Fruit fly (Drosophila melanogaster) whole organism, embryonic: ENCODE measurements around the gene Ndfip.
A peak's percentile ranks its signal among the peaks of the same experiment; 100 is the strongest.

Source experiments
- Adf1 ChIP-seq: fragments of 200-800 bp; sonication (Bioruptor generic); IDR thresholded peaks from 2 replicates; pipeline ENCODE4 v1.3.6; 2022; ENCODE audit warnings: missing biosample characterization, missing genetic modification characterization
- Atf6 ChIP-seq: fragments of 200-800 bp; sonication (Bioruptor generic); IDR thresholded peaks from 2 replicates; pipeline ENCODE4 v1.3.6; 2022; ENCODE audit warnings: missing biosample characterization, missing genetic modification characterization
- Awh ChIP-seq: fragments of 200-800 bp; sonication (Bioruptor generic); IDR thresholded peaks from 2 replicates; pipeline ENCODE4, ENCODE4 v1.3.6; 2022; ENCODE audit warnings: missing biosample characterization, missing genetic modification characterization
- B-H2 ChIP-seq: fragments of 200-800 bp; sonication (Bioruptor generic); optimal IDR thresholded peaks from 2 replicates; lab custom pipeline; 2018; ENCODE audit warnings: missing biosample characterization, mild to moderate bottlenecking, missing genetic modification characterization
- CG11093 ChIP-seq: fragments of 200-800 bp; sonication (Bioruptor generic); IDR thresholded peaks from 3 replicates; pipeline ENCODE4 v1.3.6; 2022; ENCODE audit warnings: missing biosample characterization, missing genetic modification characterization
- CG12769 ChIP-seq: fragments of 200-800 bp; sonication (Bioruptor generic); optimal IDR thresholded peaks from 2 replicates; lab custom pipeline; 2019; ENCODE audit warnings: missing biosample characterization, mild to moderate bottlenecking, missing genetic modification characterization, moderate library complexity
- CG13287 ChIP-seq: fragments of 200-800 bp; sonication (Bioruptor generic); IDR thresholded peaks from 2 replicates; pipeline ENCODE4 v1.3.6; 2022; ENCODE audit warnings: missing biosample characterization, missing genetic modification characterization; ENCODE audit not compliant: partially characterized antibody
- CG15011 ChIP-seq: fragments of 200-800 bp; sonication (Bioruptor generic); optimal IDR thresholded peaks from 3 replicates; lab custom pipeline; 2018; ENCODE audit warnings: missing biosample characterization, mild to moderate bottlenecking, missing genetic modification characterization
- CG15073 ChIP-seq: fragments of 200-800 bp; sonication (Bioruptor generic); optimal IDR thresholded peaks from 2 replicates; lab custom pipeline; 2016; ENCODE audit warnings: missing biosample characterization, missing genetic modification characterization
- CG15269 ChIP-seq: fragments of 200-800 bp; sonication (Bioruptor generic); optimal IDR thresholded peaks from 2 replicates; lab custom pipeline; 2018; ENCODE audit warnings: missing biosample characterization, mild to moderate bottlenecking, missing genetic modification characterization, moderate library complexity
- CG15514 ChIP-seq: fragments of 200-800 bp; sonication (Bioruptor generic); optimal IDR thresholded peaks from 3 replicates; lab custom pipeline; 2017; ENCODE audit warnings: missing biosample characterization, missing genetic modification characterization, mild to moderate bottlenecking, moderate library complexity, missing genetic modification reagents
- CG17361 ChIP-seq: fragments of 200-800 bp; sonication (Bioruptor generic); IDR thresholded peaks from 3 replicates; pipeline ENCODE4 v1.3.6; 2022; ENCODE audit warnings: missing biosample characterization, missing genetic modification characterization
- CG30431 ChIP-seq: fragments of 200-800 bp; sonication (Bioruptor generic); optimal IDR thresholded peaks from 2 replicates; lab custom pipeline; 2017; ENCODE audit warnings: missing biosample characterization, missing genetic modification characterization
- CG4404 ChIP-seq: fragments of 200-800 bp; sonication (Bioruptor generic); IDR thresholded peaks from 2 replicates; pipeline ENCODE4 v1.3.6; 2022; ENCODE audit warnings: missing biosample characterization, missing genetic modification characterization
- CG6272 ChIP-seq: fragments of 200-800 bp; sonication (Bioruptor generic); IDR thresholded peaks from 2 replicates; pipeline ENCODE4 v1.3.6; 2022; ENCODE audit warnings: missing biosample characterization, missing genetic modification characterization
- CG9609 ChIP-seq: fragments of 200-800 bp; sonication (Bioruptor generic); optimal IDR thresholded peaks from 3 replicates; lab custom pipeline; 2016; ENCODE audit warnings: missing biosample characterization, missing genetic modification characterization
- Chrac-16 ChIP-seq: fragments of 200-800 bp; sonication (Bioruptor generic); optimal IDR thresholded peaks from 3 replicates; lab custom pipeline; 2016; ENCODE audit warnings: missing biosample characterization, missing genetic modification characterization
- Dad ChIP-seq: fragments of 200-800 bp; sonication (Bioruptor generic); optimal IDR thresholded peaks from 3 replicates; lab custom pipeline; 2016; ENCODE audit warnings: missing biosample characterization, missing genetic modification characterization
- Dfd ChIP-seq, 2 experiments: fragments of >200 bp; optimal IDR thresholded peaks; 2 replicates each; lab custom pipeline; 2017; ENCODE audit warnings: missing biosample characterization in 2 of 2, missing genetic modification characterization in 2 of 2
- E2f2 ChIP-seq: fragments of 200-800 bp; sonication (Bioruptor generic); IDR thresholded peaks from 2 replicates; pipeline ENCODE4 v1.3.6; 2022; ENCODE audit warnings: missing biosample characterization, missing genetic modification characterization
- ERR ChIP-seq: fragments of 200-800 bp; sonication (Bioruptor generic); optimal IDR thresholded peaks from 2 replicates; lab custom pipeline; 2016; ENCODE audit warnings: missing biosample characterization, missing genetic modification characterization
- Fer2 ChIP-seq: fragments of 200-800 bp; sonication (Bioruptor generic); optimal IDR thresholded peaks from 2 replicates; lab custom pipeline; 2018; ENCODE audit warnings: missing biosample characterization, mild to moderate bottlenecking, missing genetic modification characterization, moderate library complexity
- HLHmδ ChIP-seq: fragments of 200-800 bp; sonication (Bioruptor generic); optimal IDR thresholded peaks from 2 replicates; lab custom pipeline; 2018; ENCODE audit warnings: missing biosample characterization, mild to moderate bottlenecking, missing genetic modification characterization, moderate library complexity
- HmgD ChIP-seq: fragments of 200-800 bp; sonication (Bioruptor generic); optimal IDR thresholded peaks from 3 replicates; lab custom pipeline; 2016; ENCODE audit warnings: missing biosample characterization, missing genetic modification characterization
- Jarid2 ChIP-seq: fragments of 200-800 bp; sonication (Bioruptor generic); optimal IDR thresholded peaks from 3 replicates; lab custom pipeline; 2017; ENCODE audit warnings: mild to moderate bottlenecking, missing biosample characterization, missing genetic modification reagents, missing genetic modification characterization
- Mes4 ChIP-seq: fragments of 200-800 bp; sonication (Bioruptor generic); optimal IDR thresholded peaks from 2 replicates; lab custom pipeline; 2016; ENCODE audit warnings: missing biosample characterization, missing genetic modification characterization
- Optix ChIP-seq: fragments of 200-800 bp; sonication (Bioruptor generic); IDR thresholded peaks from 3 replicates; pipeline ENCODE4 v1.3.6; 2022; ENCODE audit warnings: missing biosample characterization, missing genetic modification characterization
- Pdp1 ChIP-seq, 2 experiments: fragments of 200-800 bp; sonication (Bioruptor generic); optimal IDR thresholded peaks; 3 replicates each; lab custom pipeline; 2016; ENCODE audit warnings: missing biosample characterization in 2 of 2, missing genetic modification characterization in 2 of 2, mild to moderate bottlenecking in 1 of 2, moderate library complexity in 1 of 2
- Sin3A ChIP-seq: fragments of >200 bp; optimal IDR thresholded peaks from 2 replicates; lab custom pipeline; 2018
- Usf ChIP-seq: fragments of 200-800 bp; sonication (Bioruptor generic); optimal IDR thresholded peaks from 2 replicates; lab custom pipeline; 2017; ENCODE audit warnings: missing genotype, missing biosample characterization, missing genetic modification characterization
- Xbp1 ChIP-seq: fragments of 200-800 bp; sonication (Bioruptor generic); optimal IDR thresholded peaks from 3 replicates; lab custom pipeline; 2016; ENCODE audit warnings: missing biosample characterization, mild to moderate bottlenecking, missing genetic modification characterization
- croc ChIP-seq: fragments of 200-800 bp; sonication (Bioruptor generic); conservative IDR thresholded peaks from 3 replicates; pipeline ENCODE4 v1.3.6; 2022; ENCODE audit warnings: missing biosample characterization, missing genetic modification characterization
- disco-r ChIP-seq: fragments of 200-800 bp; sonication (Bioruptor generic); optimal IDR thresholded peaks from 2 replicates; lab custom pipeline; 2016; ENCODE audit warnings: missing biosample characterization, missing genetic modification characterization
- jigr1 ChIP-seq: fragments of 200-800 bp; sonication (Bioruptor generic); IDR thresholded peaks from 3 replicates; pipeline ENCODE4 v1.3.6; 2022; ENCODE audit warnings: missing biosample characterization, missing genetic modification characterization
- kni ChIP-seq: fragments of 200-800 bp; sonication (Bioruptor generic); optimal IDR thresholded peaks from 3 replicates; lab custom pipeline; 2017; ENCODE audit warnings: mild to moderate bottlenecking, missing biosample characterization, missing genetic modification reagents, missing genetic modification characterization
- knrl ChIP-seq: fragments of 200-800 bp; sonication (Bioruptor generic); IDR thresholded peaks from 3 replicates; pipeline ENCODE4 v1.3.6; 2022; ENCODE audit warnings: missing biosample characterization, missing genetic modification characterization; ENCODE audit not compliant: partially characterized antibody
- lbe ChIP-seq: fragments of 200-800 bp; sonication (Bioruptor generic); optimal IDR thresholded peaks from 2 replicates; lab custom pipeline; 2016; ENCODE audit warnings: missing biosample characterization, mild to moderate bottlenecking, missing genetic modification characterization
- nmo ChIP-seq: fragments of 200-800 bp; sonication (Bioruptor generic); optimal IDR thresholded peaks from 2 replicates; lab custom pipeline; 2018; ENCODE audit warnings: missing biosample characterization, mild to moderate bottlenecking, missing genetic modification characterization, moderate library complexity
- p53 ChIP-seq: fragments of 200-800 bp; sonication (Bioruptor generic); optimal IDR thresholded peaks from 2 replicates; lab custom pipeline; 2016; ENCODE audit warnings: missing biosample characterization, missing genetic modification characterization
- pzg ChIP-seq: fragments of 200-800 bp; sonication (Bioruptor generic); optimal IDR thresholded peaks from 3 replicates; lab custom pipeline; 2018; ENCODE audit warnings: missing biosample characterization, mild to moderate bottlenecking, missing genetic modification characterization, moderate library complexity
- row ChIP-seq: fragments of 200-800 bp; sonication (Bioruptor generic); IDR thresholded peaks from 3 replicates; pipeline ENCODE4 v1.3.6; 2022; ENCODE audit warnings: missing biosample characterization, missing genetic modification characterization
- schlank ChIP-seq: fragments of 200-800 bp; sonication (Bioruptor generic); optimal IDR thresholded peaks from 2 replicates; lab custom pipeline; 2018; ENCODE audit warnings: missing biosample characterization, mild to moderate bottlenecking, missing genetic modification characterization
- shn ChIP-seq: fragments of 200-800 bp; sonication (Bioruptor generic); optimal IDR thresholded peaks from 3 replicates; lab custom pipeline; 2016; ENCODE audit warnings: missing biosample characterization, missing genetic modification characterization
- sima ChIP-seq: fragments of 200-800 bp; sonication (Bioruptor generic); optimal IDR thresholded peaks from 2 replicates; lab custom pipeline; 2016; ENCODE audit warnings: missing biosample characterization, missing genetic modification characterization
- tup ChIP-seq: fragments of 200-800 bp; sonication (Bioruptor generic); optimal IDR thresholded peaks from 2 replicates; lab custom pipeline; 2016; ENCODE audit warnings: missing biosample characterization, mild to moderate bottlenecking, missing genetic modification characterization, moderate library complexity
- twi ChIP-seq: fragments of 200-800 bp; optimal IDR thresholded peaks from 2 replicates; lab custom pipeline; 2019; ENCODE audit warnings: missing biosample characterization, mild to moderate bottlenecking, missing genetic modification characterization, moderate library complexity
- unc-4 ChIP-seq: fragments of 200-800 bp; sonication (Bioruptor generic); IDR thresholded peaks from 2 replicates; pipeline ENCODE4 v1.3.6; 2022; ENCODE audit warnings: missing biosample characterization, missing genetic modification characterization; ENCODE audit not compliant: partially characterized antibody
- zen ChIP-seq: fragments of 200-800 bp; sonication (Bioruptor generic); optimal IDR thresholded peaks from 3 replicates; lab custom pipeline; 2018; ENCODE audit warnings: missing biosample characterization, mild to moderate bottlenecking, missing genetic modification characterization, moderate library complexity
- zen2 ChIP-seq: fragments of 200-800 bp; sonication (Bioruptor generic); IDR thresholded peaks from 3 replicates; pipeline ENCODE4 v1.3.6; 2022; ENCODE audit warnings: missing biosample characterization, missing genetic modification characterization; ENCODE audit not compliant: partially characterized antibody
- zfh2 ChIP-seq: fragments of 200-800 bp; sonication (Bioruptor generic); optimal IDR thresholded peaks from 2 replicates; lab custom pipeline; 2016; ENCODE audit warnings: missing biosample characterization, missing genetic modification characterization

The Ndfip gene

dm6 chr3L:17610896-17611711 is 43.0 kb downstream of the Ndfip start (continued):
- TF ChIP-seq Chrac-16 (GFP tag; lab: Kevin White, UChicago), result peak; percentile 41
- TF ChIP-seq Adf1 (GFP tag; lab: Robert Waterston, UW), result no peak
- TF ChIP-seq pzg (GFP tag; lab: Kevin White, UChicago), result no peak
- no peak for TF ChIP-seq knrl (GFP tag; lab: Robert Waterston, UW)
- no peak for TF ChIP-seq HmgD (GFP tag; lab: Kevin White, UChicago)
- TF ChIP-seq disco-r (GFP tag; lab: Kevin White, UChicago), result no peak
- peak; percentile 36 for TF ChIP-seq Jarid2 (GFP tag; lab: Kevin White, UChicago)
- TF ChIP-seq CG12769 (tag; lab: Kevin White, UChicago), result no peak
- TF ChIP-seq zen2, result no peak
- no peak for TF ChIP-seq CG13287
- no peak for TF ChIP-seq CG6272 (GFP tag; lab: Robert Waterston, UW)
- TF ChIP-seq zen (tag; lab: Kevin White, UChicago), result peak; percentile 47
- TF ChIP-seq CG9609, result no peak
- TF ChIP-seq Optix (GFP tag; lab: Robert Waterston, UW), result no peak
- no peak for TF ChIP-seq tup (GFP tag; lab: Kevin White, UChicago)
- TF ChIP-seq zfh2 (GFP tag; lab: Kevin White, UChicago), result no peak
- peak; percentile 45; the same call in 2 of the 3 replicates for TF ChIP-seq croc (GFP tag; lab: Robert Waterston, UW)
- peak; percentile 65 for TF ChIP-seq Xbp1
- 0 out of 3 replicates have a peak, but pooled peaks have one; percentile 18 for TF ChIP-seq CG11093 (GFP tag; lab: Robert Waterston, UW)
- no peak for TF ChIP-seq unc-4
- peak; percentile 95 for TF ChIP-seq CG17361 (GFP tag; lab: Robert Waterston, UW)
- TF ChIP-seq Dfd (GFP tag; optimal IDR thresholded peaks at IDR 0.05; lab: Kevin White, UChicago), result no peak
- TF ChIP-seq kni (GFP tag; lab: Kevin White, UChicago), result no peak
- TF ChIP-seq Fer2 (tag; lab: Kevin White, UChicago), result no peak
- TF ChIP-seq sima, result no peak
- 0 out of 2 replicates have a peak, but pooled peaks have one; percentile 51 for TF ChIP-seq Awh (GFP tag; lab: Robert Waterston, UW)
- TF ChIP-seq CG4404 (GFP tag; lab: Robert Waterston, UW), result no peak
- no peak for TF ChIP-seq p53
- no peak for TF ChIP-seq Mes4 (GFP tag; lab: Kevin White, UChicago)
- peak; percentile 60 for TF ChIP-seq row (GFP tag; lab: Robert Waterston, UW)
- TF ChIP-seq CG30431 (GFP tag; lab: Kevin White, UChicago), result peak; percentile 51
- no peak for TF ChIP-seq HLHmδ (GFP tag; lab: Kevin White, UChicago)
- TF ChIP-seq Sin3A (lab: Kevin White, UChicago), result no peak
- no peak for TF ChIP-seq Dad (GFP tag; lab: Kevin White, UChicago)
- TF ChIP-seq ERR (GFP tag; lab: Kevin White, UChicago), result no peak
- TF ChIP-seq jigr1 (GFP tag; lab: Robert Waterston, UW), result no peak
- TF ChIP-seq CG15011 (GFP tag; lab: Kevin White, UChicago), result no peak
- TF ChIP-seq CG15514 (GFP tag; lab: Kevin White, UChicago), result no peak
- TF ChIP-seq B-H2, result no peak
- no peak for TF ChIP-seq Atf6 (GFP tag; lab: Robert Waterston, UW)
- TF ChIP-seq lbe, result peak; percentile 83
- TF ChIP-seq twi, result peak; percentile 60
- peak; percentile 35 for TF ChIP-seq Usf
- TF ChIP-seq CG15073, result no peak
- TF ChIP-seq schlank, result no peak
- peak; percentile 63 for TF ChIP-seq CG15269 (tag; lab: Kevin White, UChicago)
- TF ChIP-seq E2f2 (GFP tag; lab: Robert Waterston, UW), result peak; percentile 26; the same call in 1 of the 2 replicates
- peak; percentile 92 for TF ChIP-seq nmo (GFP tag; lab: Kevin White, UChicago)
- TF ChIP-seq shn (GFP tag; lab: Kevin White, UChicago), result no peak
- TF ChIP-seq Pdp1 (GFP tag; optimal IDR thresholded peaks at IDR 0.05; lab: Kevin White, UChicago), result no peak
